Worm (Caenorhabditis elegans) whole organism, L3 larva: ENCODE data around the gene B0554.7.
A peak's percentile ranks its signal among the peaks of the same experiment; 100 is the strongest.

ENCODE experiments used
- ZK546.5 ChIP-seq: sonication (generic microtip); optimal IDR thresholded peaks from 2 replicates; lab custom pipeline; 2017; ENCODE audit warnings: missing biosample characterization, missing genetic modification characterization
- aly-2 ChIP-seq: fragments of 150-350 bp; optimal IDR thresholded peaks from 2 replicates; lab custom pipeline; 2014; ENCODE audit warnings: missing biosample characterization, missing genetic modification characterization
- ceh-9 ChIP-seq: sonication (generic microtip); optimal IDR thresholded peaks from 2 replicates; lab custom pipeline; 2018; ENCODE audit warnings: missing biosample characterization, missing genetic modification characterization
- daf-12 ChIP-seq: fragments of 150-350 bp; optimal IDR thresholded peaks from 2 replicates; lab custom pipeline; 2014; ENCODE audit warnings: missing biosample characterization, missing genetic modification reagents, missing genetic modification characterization
- egl-5 ChIP-seq: fragments of 150-350 bp; optimal IDR thresholded peaks from 2 replicates; lab custom pipeline; 2017; ENCODE audit warnings: missing biosample characterization, missing genetic modification reagents, missing genetic modification characterization, inconsistent platforms
- elt-1 ChIP-seq: fragments of 150-350 bp; optimal IDR thresholded peaks from 2 replicates; lab custom pipeline; 2014; ENCODE audit warnings: missing biosample characterization, missing genetic modification characterization
- fkh-2 ChIP-seq: fragments of 150-350 bp; optimal IDR thresholded peaks from 2 replicates; lab custom pipeline; 2014; ENCODE audit warnings: missing biosample characterization, missing genetic modification reagents, missing genetic modification characterization
- fos-1 ChIP-seq: fragments of 150-350 bp; optimal IDR thresholded peaks from 2 replicates; lab custom pipeline; 2014; ENCODE audit warnings: missing biosample characterization, missing genetic modification characterization
- hmg-11 ChIP-seq: sonication (generic microtip); optimal IDR thresholded peaks from 2 replicates; lab custom pipeline; 2016; ENCODE audit warnings: missing genetic modification characterization, missing compliant biosample characterization
- jun-1 ChIP-seq: fragments of 150-350 bp; optimal IDR thresholded peaks from 2 replicates; lab custom pipeline; 2014; ENCODE audit warnings: missing biosample characterization, missing genetic modification reagents, missing genetic modification characterization
- lin-39 ChIP-seq: fragments of 150-350 bp; optimal IDR thresholded peaks from 2 replicates; lab custom pipeline; 2018; ENCODE audit warnings: missing biosample characterization, missing genetic modification reagents, missing genetic modification characterization
- nfya-1 ChIP-seq: sonication (generic microtip); optimal IDR thresholded peaks from 2 replicates; lab custom pipeline; 2017; ENCODE audit warnings: missing genetic modification characterization, mild to moderate bottlenecking, missing compliant biosample characterization, antibody characterized with exemption, moderate library complexity; ENCODE audit not compliant: insufficient read depth
- nhr-11 ChIP-seq: fragments of 150-350 bp; optimal IDR thresholded peaks from 2 replicates; lab custom pipeline; 2014; ENCODE audit warnings: missing biosample characterization, missing genetic modification characterization
- nhr-12 ChIP-seq: fragments of 150-350 bp; optimal IDR thresholded peaks from 2 replicates; lab custom pipeline; 2014; ENCODE audit warnings: missing biosample characterization, missing genetic modification characterization
- nhr-28 ChIP-seq: fragments of 150-350 bp; optimal IDR thresholded peaks from 2 replicates; lab custom pipeline; 2014; ENCODE audit warnings: missing biosample characterization, missing genetic modification characterization
- nhr-67 ChIP-seq: fragments of 150-350 bp; optimal IDR thresholded peaks from 2 replicates; lab custom pipeline; 2014; ENCODE audit warnings: missing biosample characterization, missing genetic modification characterization
- nhr-76 ChIP-seq: fragments of 150-350 bp; sonication (generic microtip); optimal IDR thresholded peaks from 5 replicates; lab custom pipeline; 2014; ENCODE audit warnings: missing biosample characterization, missing genetic modification characterization
- nhr-77 ChIP-seq: fragments of 150-350 bp; optimal IDR thresholded peaks from 2 replicates; lab custom pipeline; 2014; ENCODE audit warnings: missing biosample characterization, missing genetic modification characterization
- pha-4 ChIP-seq: fragments of 150-350 bp; optimal IDR thresholded peaks from 2 replicates; lab custom pipeline; 2014; ENCODE audit warnings: missing biosample characterization, missing genetic modification reagents, missing genetic modification characterization
- sea-2 ChIP-seq: fragments of 150-350 bp; sonication (generic microtip); optimal IDR thresholded peaks from 4 replicates; lab custom pipeline; 2014; ENCODE audit warnings: missing biosample characterization, missing genetic modification reagents, missing genetic modification characterization
- skn-1 ChIP-seq: fragments of 150-350 bp; optimal IDR thresholded peaks from 2 replicates; lab custom pipeline; 2014; ENCODE audit warnings: missing biosample characterization, missing genetic modification characterization
- snpc-4 ChIP-seq: fragments of 150-350 bp; optimal IDR thresholded peaks from 2 replicates; lab custom pipeline; 2014; ENCODE audit warnings: missing biosample characterization, missing genetic modification characterization
- tbx-2 ChIP-seq: sonication (generic microtip); optimal IDR thresholded peaks from 2 replicates; lab custom pipeline; 2016; ENCODE audit warnings: mild to moderate bottlenecking, missing genetic modification characterization, missing compliant biosample characterization
- unc-39 ChIP-seq: sonication (generic microtip); optimal IDR thresholded peaks from 4 replicates; lab custom pipeline; 2017; ENCODE audit warnings: missing biosample characterization, missing genetic modification characterization
- ztf-4 ChIP-seq: fragments of 150-350 bp; optimal IDR thresholded peaks from 2 replicates; lab custom pipeline; 2014; ENCODE audit warnings: missing biosample characterization, missing genetic modification characterization

The B0554.7 gene

ce11 chrV:396309-396708 lies 44.5 kb downstream of the B0554.7 start, which contains the start of gene nhr-253:
Gene nhr-253, plus strand, starts transcription at chrV:396593.
- TF ChIP-seq nhr-11 (tag; lab: Kevin White, UChicago) (peak; percentile 46), nhr-77 (tag; lab: Kevin White, UChicago) (no peak)

ce11 chrV:392199-392678 lies 48.6 kb downstream of the B0554.7 start, which contains the start of gene nhr-254:
Gene nhr-254, plus strand, starts transcription at chrV:392628.
- TF ChIP-seq egl-5 (tag; lab: Kevin White, UChicago) = no peak
- TF ChIP-seq unc-39 (tag; lab: Kevin White, UChicago) = no peak
- no peak for TF ChIP-seq elt-1
- TF ChIP-seq lin-39 (tag; lab: Kevin White, UChicago) = no peak
- TF ChIP-seq aly-2 (tag; lab: Kevin White, UChicago) = no peak
- no peak for TF ChIP-seq ztf-4 (tag; lab: Kevin White, UChicago)
- no peak for TF ChIP-seq jun-1 (tag; lab: Kevin White, UChicago)
- no peak for TF ChIP-seq nhr-76 (tag; lab: Kevin White, UChicago)
- TF ChIP-seq nhr-12 (tag; lab: Kevin White, UChicago) = no peak
- TF ChIP-seq ZK546.5 (tag; lab: Kevin White, UChicago) = no peak
- no peak for TF ChIP-seq sea-2 (GFP tag; lab: Kevin White, UChicago)
- TF ChIP-seq pha-4 (tag; lab: Kevin White, UChicago) = no peak
- no peak for TF ChIP-seq snpc-4 (tag; lab: Kevin White, UChicago)
- TF ChIP-seq daf-12 = no peak
- no peak for TF ChIP-seq hmg-11 (tag; lab: Kevin White, UChicago)
- TF ChIP-seq nhr-67 (tag; lab: Kevin White, UChicago) = no peak

ce11 chrV:388397-388796 lies 52.4 kb downstream of the B0554.7 start, which contains the start of gene ZK6.6:
Gene ZK6.6, plus strand, starts transcription at chrV:388697.
- TF ChIP-seq ceh-9 (no peak), tbx-2 (tag; lab: Kevin White, UChicago) (no peak), skn-1 (tag; lab: Kevin White, UChicago) (no peak), fkh-2 (no peak), fos-1 (tag; lab: Kevin White, UChicago) (no peak), nhr-28 (tag; lab: Kevin White, UChicago) (no peak), nfya-1 (no peak)
